Fruit fly (Drosophila melanogaster): ENCODE measurements around the gene CG17127.

- TF ChIP-seq Sin3A (optimal IDR thresholded peaks at IDR 0.05) (no peak), h (optimal IDR thresholded peaks at IDR 0.05) (no peak), psq (optimal IDR thresholded peaks at IDR 0.05) (no peak), Myc (optimal IDR thresholded peaks at IDR 0.05) (no peak)
These were observed 13.5 kb upstream of the CG17127 start for dm6 chr2L:10757038-10757685.

Measured in Kc167 (cell line).